Fruit fly (Drosophila melanogaster): ENCODE data around the gene tex.

DNA sequence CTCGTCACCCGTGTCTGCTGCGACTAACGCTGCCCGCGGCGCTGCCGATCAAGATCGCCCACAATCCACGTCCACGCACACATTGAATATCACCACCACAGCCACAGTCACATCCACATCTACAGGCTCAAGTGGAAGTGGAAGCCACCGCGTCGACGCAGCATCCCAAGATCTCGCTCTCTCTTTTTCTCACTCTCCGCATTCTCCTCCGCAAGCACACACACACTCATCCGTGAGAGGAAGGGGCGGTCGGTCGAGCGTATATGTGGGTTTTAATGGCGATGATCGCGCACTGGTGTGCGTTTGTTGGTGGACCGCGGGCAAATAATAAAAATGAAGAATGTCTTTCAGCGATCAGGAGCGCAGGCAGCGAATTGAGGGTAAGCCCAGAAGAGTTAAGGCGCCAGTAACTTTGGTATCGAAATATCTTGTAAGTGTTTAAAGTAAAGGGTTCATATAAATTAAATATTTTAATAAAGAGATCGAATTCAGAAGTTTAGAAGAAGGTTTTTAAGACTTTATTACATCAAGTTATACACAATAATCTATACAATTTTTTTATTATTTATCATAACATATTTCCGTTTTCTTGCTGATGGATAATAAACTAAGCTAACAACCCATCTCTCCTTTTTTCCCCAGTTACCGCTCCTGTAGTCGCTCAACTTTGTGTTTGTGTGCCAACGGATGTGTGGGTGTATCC lies 25.5 kb upstream of the tex start, which contains the start of gene Poxm:
- TF ChIP-seq Clk (GFP tag; optimal IDR thresholded peaks at IDR 0.05) (no peak), cic (GFP tag; optimal IDR thresholded peaks at IDR 0.05) (no peak), pad (GFP tag; optimal IDR thresholded peaks at IDR 0.05) (no peak), Mnt (GFP tag; optimal IDR thresholded peaks at IDR 0.05) (no peak), CG12768 (GFP tag; optimal IDR thresholded peaks at IDR 0.05) (no peak), CG11617 (GFP tag; optimal IDR thresholded peaks at IDR 0.05) (no peak), CG1620 (GFP tag; optimal IDR thresholded peaks at IDR 0.05) (no peak), Crg-1 (GFP tag; optimal IDR thresholded peaks at IDR 0.05) (no peak), kay (GFP tag; ENCODE audit: borderline replicate concordance) (peak; percentile 67), CG14711 (tag; optimal IDR thresholded peaks at IDR 0.05) (no peak)

Measured in whole organism, adult.